Worm (Caenorhabditis elegans) whole organism, mixed stage, embryonic: ENCODE measurements around the gene F46F5.16.
"Not testable (repeated sequence)": the region's sequence is repeated elsewhere in the genome, so short reads cannot be mapped to it uniquely, and the experiment has no call there.

Source experiments
- bed-3 ChIP-seq: fragments of 200-800 bp; sonication (Bioruptor generic); optimal IDR thresholded peaks from 3 replicates; lab custom pipeline; 2018; ENCODE audit warnings: mild to moderate bottlenecking, missing genetic modification characterization, moderate library complexity, missing compliant biosample characterization
- ceh-83 ChIP-seq: fragments of 200-800 bp; sonication (Bioruptor generic); optimal IDR thresholded peaks from 2 replicates; lab custom pipeline; 2018; ENCODE audit warnings: mild to moderate bottlenecking, missing genetic modification characterization, missing compliant biosample characterization
- cnd-1 ChIP-seq: fragments of 200-800 bp; sonication (Bioruptor generic); optimal IDR thresholded peaks from 2 replicates; lab custom pipeline; 2018; ENCODE audit warnings: mild to moderate bottlenecking, missing genetic modification characterization, missing compliant biosample characterization
- drap-1 ChIP-seq: fragments of 200-800 bp; sonication (Bioruptor generic); optimal IDR thresholded peaks from 3 replicates; lab custom pipeline; 2018; ENCODE audit warnings: mild to moderate bottlenecking, missing genetic modification characterization, missing compliant biosample characterization
- elt-1 ChIP-seq: sonication (generic microtip); optimal IDR thresholded peaks from 2 replicates; lab custom pipeline; 2017; ENCODE audit warnings: missing genetic modification characterization, mild to moderate bottlenecking, missing compliant biosample characterization, antibody characterized with exemption, moderate library complexity, borderline replicate concordance; ENCODE audit not compliant: insufficient read depth
- elt-3 ChIP-seq: fragments of 150-350 bp; optimal IDR thresholded peaks from 2 replicates; lab custom pipeline; 2014; ENCODE audit warnings: missing biosample characterization, missing genetic modification characterization
- flh-1 ChIP-seq: fragments of 200-800 bp; sonication (Bioruptor generic); optimal IDR thresholded peaks from 2 replicates; lab custom pipeline; 2018; ENCODE audit warnings: mild to moderate bottlenecking, missing genetic modification characterization, moderate library complexity, missing compliant biosample characterization
- ham-2 ChIP-seq: fragments of 200-800 bp; sonication (Bioruptor generic); optimal IDR thresholded peaks from 2 replicates; lab custom pipeline; 2018; ENCODE audit warnings: mild to moderate bottlenecking, missing genetic modification characterization, missing compliant biosample characterization
- hlh-1 ChIP-seq: fragments of 150-350 bp; optimal IDR thresholded peaks from 2 replicates; lab custom pipeline; 2014; ENCODE audit warnings: missing biosample characterization, missing genetic modification reagents, missing genetic modification characterization
- lin-13 ChIP-seq: fragments of 150-350 bp; optimal IDR thresholded peaks from 2 replicates; lab custom pipeline; 2014; ENCODE audit warnings: missing biosample characterization, missing genetic modification characterization
- lsy-2 ChIP-seq: fragments of 150-350 bp; optimal IDR thresholded peaks from 2 replicates; lab custom pipeline; 2014; ENCODE audit warnings: missing biosample characterization, missing genetic modification characterization
- mab-5 ChIP-seq: fragments of 150-350 bp; optimal IDR thresholded peaks from 2 replicates; lab custom pipeline; 2014; ENCODE audit warnings: missing biosample characterization, missing genetic modification characterization
- mep-1 ChIP-seq: fragments of 150-350 bp; optimal IDR thresholded peaks from 2 replicates; lab custom pipeline; 2017; ENCODE audit warnings: missing biosample characterization, missing genetic modification reagents, missing genetic modification characterization, inconsistent platforms
- mls-2 ChIP-seq: sonication (generic microtip); optimal IDR thresholded peaks from 2 replicates; lab custom pipeline; 2016; ENCODE audit warnings: mild to moderate bottlenecking, missing genetic modification characterization, moderate library complexity, missing compliant biosample characterization
- nhr-12 ChIP-seq: fragments of 150-350 bp; optimal IDR thresholded peaks from 2 replicates; lab custom pipeline; 2014; ENCODE audit warnings: missing biosample characterization, missing genetic modification characterization
- nhr-237 ChIP-seq: fragments of 150-350 bp; optimal IDR thresholded peaks from 2 replicates; lab custom pipeline; 2014; ENCODE audit warnings: missing biosample characterization, missing genetic modification characterization
- nhr-76 ChIP-seq: sonication (generic microtip); optimal IDR thresholded peaks from 2 replicates; lab custom pipeline; 2017; ENCODE audit warnings: missing biosample characterization, missing genetic modification characterization
- sem-2 ChIP-seq: fragments of 200-800 bp; sonication (Bioruptor generic); optimal IDR thresholded peaks from 2 replicates; lab custom pipeline; 2018; ENCODE audit warnings: mild to moderate bottlenecking, missing genetic modification characterization, missing compliant biosample characterization
- snpc-4 ChIP-seq: fragments of 150-350 bp; optimal IDR thresholded peaks from 2 replicates; lab custom pipeline; 2014; ENCODE audit warnings: missing biosample characterization, missing genetic modification characterization
- sptf-1 ChIP-seq: sonication (generic microtip); optimal IDR thresholded peaks from 2 replicates; lab custom pipeline; 2017; ENCODE audit warnings: mild to moderate bottlenecking, missing genetic modification characterization, moderate library complexity, missing compliant biosample characterization
- tbx-8 ChIP-seq: fragments of 200-800 bp; sonication (Bioruptor generic); optimal IDR thresholded peaks from 2 replicates; lab custom pipeline; 2018; ENCODE audit warnings: mild to moderate bottlenecking, missing genetic modification characterization, moderate library complexity, missing compliant biosample characterization
- unc-120 ChIP-seq: sonication (generic microtip); optimal IDR thresholded peaks from 2 replicates; lab custom pipeline; 2017; ENCODE audit warnings: missing genetic modification characterization, missing compliant biosample characterization; ENCODE audit not compliant: poor library complexity, severe bottlenecking
- unc-39 ChIP-seq: fragments of 150-350 bp; optimal IDR thresholded peaks from 2 replicates; lab custom pipeline; 2014; ENCODE audit warnings: missing biosample characterization, missing genetic modification characterization
- unc-62 ChIP-seq: fragments of 150-350 bp; optimal IDR thresholded peaks from 2 replicates; lab custom pipeline; 2014; ENCODE audit warnings: missing biosample characterization, missing genetic modification reagents, missing genetic modification characterization
- zip-8 ChIP-seq: fragments of 150-350 bp; optimal IDR thresholded peaks from 2 replicates; lab custom pipeline; 2014; ENCODE audit warnings: missing biosample characterization, missing genetic modification characterization
- ztf-11 ChIP-seq: fragments of 150-350 bp; optimal IDR thresholded peaks from 2 replicates; lab custom pipeline; 2014; ENCODE audit warnings: missing biosample characterization, missing genetic modification characterization

Gene F46F5.16

ce11 chrII:822730-823129, 35.7 kb downstream of the F46F5.16 start, which contains the start of gene msrp-4:
Gene msrp-4 (minus strand): TSS chrII:822830.
- not testable (repeated sequence) for TF ChIP-seq mls-2, zip-8, snpc-4 (tag; lab: Kevin White, UChicago)
- TF ChIP-seq, all 35 proteins: peak for 0; not testable (repeated sequence) for 35

- TF ChIP-seq bed-3 (GFP tag; lab: Kevin White, UChicago) (no peak), mls-2 (tag; lab: Kevin White, UChicago) (no peak), drap-1 (GFP tag; lab: Kevin White, UChicago) (no peak), nhr-76 (tag; lab: Kevin White, UChicago) (no peak), unc-120 (no peak), mab-5 (tag; lab: Kevin White, UChicago) (no peak), zip-8 (tag; lab: Kevin White, UChicago) (no peak), ztf-11 (tag; lab: Kevin White, UChicago) (no peak), nhr-237 (tag; lab: Kevin White, UChicago) (no peak), lin-13 (no peak), flh-1 (no peak), sem-2 (no peak), unc-39 (tag; lab: Kevin White, UChicago) (no peak), tbx-8 (GFP tag; lab: Kevin White, UChicago) (no peak), ham-2 (GFP tag; lab: Kevin White, UChicago) (no peak), snpc-4 (tag; lab: Kevin White, UChicago) (no peak)
Observed at ce11 chrII:823529-823928, 36.5 kb downstream of the F46F5.16 start, which contains the start of gene F46F5.10. Gene F46F5.10 (plus strand): TSS chrII:823829.

- TF ChIP-seq nhr-12 (tag; lab: Kevin White, UChicago), result no peak
- TF ChIP-seq mls-2 (tag; lab: Kevin White, UChicago), result no peak
- TF ChIP-seq ceh-83, result no peak
- TF ChIP-seq mep-1 (tag; lab: Kevin White, UChicago), result no peak
- TF ChIP-seq tbx-8 (GFP tag; lab: Kevin White, UChicago), result no peak
- TF ChIP-seq elt-1 (tag; lab: Kevin White, UChicago), result no peak
- TF ChIP-seq nhr-76 (tag; lab: Kevin White, UChicago), result no peak
- TF ChIP-seq unc-62 (GFP tag; lab: Kevin White, UChicago), result no peak
- TF ChIP-seq ham-2 (GFP tag; lab: Kevin White, UChicago), result no peak
- no peak for TF ChIP-seq nhr-237 (tag; lab: Kevin White, UChicago)
- no peak for TF ChIP-seq cnd-1
- TF ChIP-seq sptf-1, result no peak
- TF ChIP-seq hlh-1 (tag; lab: Kevin White, UChicago), result no peak
- TF ChIP-seq unc-39 (tag; lab: Kevin White, UChicago), result no peak
- no peak for TF ChIP-seq ztf-11 (tag; lab: Kevin White, UChicago)
- TF ChIP-seq lsy-2 (tag; lab: Kevin White, UChicago), result no peak
- TF ChIP-seq bed-3 (GFP tag; lab: Kevin White, UChicago), result no peak
- no peak for TF ChIP-seq elt-3
- TF ChIP-seq mab-5 (tag; lab: Kevin White, UChicago), result no peak
Observed at ce11 chrII:825521-825920, 38.5 kb downstream of the F46F5.16 start, which contains the start of gene F28A10.1. Gene F28A10.1 (plus strand): TSS chrII:825821.
